Fruit fly (Drosophila melanogaster) Kc167 (cell line): ENCODE data around the gene KrT95D.

Experiments used
- Myc ChIP-seq: fragments of >200 bp; optimal IDR thresholded peaks from 2 replicates; lab custom pipeline; 2017; ENCODE audit warnings: missing external identifiers
- Sin3A ChIP-seq: fragments of >200 bp; optimal IDR thresholded peaks from 2 replicates; lab custom pipeline; 2018; ENCODE audit warnings: missing external identifiers
- h ChIP-seq: fragments of >200 bp; optimal IDR thresholded peaks from 3 replicates; lab custom pipeline; 2018; ENCODE audit warnings: missing external identifiers
- insv ChIP-seq: fragments of >200 bp; optimal IDR thresholded peaks from 3 replicates; lab custom pipeline; 2018; ENCODE audit warnings: missing external identifiers
- psq ChIP-seq: fragments of >200 bp; optimal IDR thresholded peaks from 2 replicates; lab custom pipeline; 2017; ENCODE audit warnings: missing external identifiers
- ttk ChIP-seq: sonication (Bioruptor generic); optimal IDR thresholded peaks from 2 replicates; lab custom pipeline; 2017; ENCODE audit warnings: missing external identifiers

Gene KrT95D

DNA sequence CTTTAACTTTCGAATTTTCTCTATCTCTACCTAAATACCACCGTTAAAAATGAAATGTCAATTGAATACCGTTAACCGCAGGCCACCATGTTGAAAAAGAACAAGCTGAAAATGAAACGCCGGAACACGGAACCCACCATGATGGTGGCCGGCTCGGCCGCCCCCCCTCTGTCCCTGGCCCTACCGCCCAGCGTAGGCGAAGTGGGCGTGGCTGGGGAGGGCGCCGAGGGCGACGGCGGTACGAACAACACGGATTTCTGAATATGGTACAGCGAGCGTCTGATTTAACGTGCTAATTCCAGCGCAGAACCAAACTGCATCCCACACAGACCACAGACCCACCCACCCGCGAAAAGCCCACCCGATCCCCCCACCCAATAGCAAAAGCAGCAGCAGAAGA is 50.0 kb downstream of the KrT95D start:
- TF ChIP-seq Sin3A (no peak), h (lab: Kevin White, UChicago) (no peak), insv (lab: Kevin White, UChicago) (no peak), psq (lab: Kevin White, UChicago) (no peak), Myc (no peak)

dm6 chr3R:23971764-23972163 is 59.9 kb downstream of the KrT95D start:
- TF ChIP-seq ttk (lab: Kevin White, UChicago) (no peak), Sin3A (no peak), psq (lab: Kevin White, UChicago) (no peak), insv (lab: Kevin White, UChicago) (no peak), h (lab: Kevin White, UChicago) (no peak)

dm6 chr3R:23971208-23971607 is 60.4 kb downstream of the KrT95D start:
- TF ChIP-seq Sin3A (no peak), ttk (lab: Kevin White, UChicago) (no peak), h (lab: Kevin White, UChicago) (no peak), insv (lab: Kevin White, UChicago) (no peak), Myc (no peak), psq (lab: Kevin White, UChicago) (no peak)

- TF ChIP-seq insv (lab: Kevin White, UChicago) (no peak), psq (lab: Kevin White, UChicago) (no peak), ttk (lab: Kevin White, UChicago) (no peak), Sin3A (no peak), h (lab: Kevin White, UChicago) (no peak), Myc (no peak)
These were observed 62.2 kb downstream of the KrT95D start for dm6 chr3R:23969449-23969848.

dm6 chr3R:23964913-23965718 is 66.5 kb downstream of the KrT95D start:
- no peak for TF ChIP-seq h (lab: Kevin White, UChicago)
- no peak for TF ChIP-seq ttk (lab: Kevin White, UChicago)
- no peak for TF ChIP-seq psq (lab: Kevin White, UChicago)
- TF ChIP-seq Myc: no peak
- TF ChIP-seq insv (lab: Kevin White, UChicago): no peak
- TF ChIP-seq Sin3A: no peak

- TF ChIP-seq psq (lab: Kevin White, UChicago): no peak
- TF ChIP-seq insv (lab: Kevin White, UChicago): no peak
- no peak for TF ChIP-seq ttk (lab: Kevin White, UChicago)
- no peak for TF ChIP-seq Sin3A
- no peak for TF ChIP-seq h (lab: Kevin White, UChicago)
- no peak for TF ChIP-seq Myc
These were observed 68.8 kb downstream of the KrT95D start, which contains the start of gene CG31140 for dm6 chr3R:23962781-23963222. TSS of gene CG31140 (plus strand) at chr3R:23963180.

DNA sequence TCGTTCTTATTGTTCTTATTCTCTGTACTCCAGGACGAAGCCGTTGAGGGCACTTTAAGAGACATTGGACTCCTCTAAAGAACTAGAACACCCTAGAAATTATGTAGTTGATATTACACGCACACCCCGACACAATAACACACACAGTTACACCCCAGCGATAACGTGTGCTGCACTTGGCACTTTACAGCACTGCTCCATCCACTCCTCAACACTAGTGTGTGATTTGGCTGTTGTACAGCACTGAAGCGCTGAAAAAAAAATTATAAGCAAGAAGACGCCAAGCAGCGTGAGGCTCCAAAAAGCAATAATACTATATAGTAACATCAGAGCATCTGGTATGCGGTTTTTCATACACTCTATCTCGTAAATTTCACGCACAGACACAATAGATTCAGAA is 70.8 kb downstream of the KrT95D start:
- TF ChIP-seq insv (lab: Kevin White, UChicago) (no peak), ttk (lab: Kevin White, UChicago) (no peak), Sin3A (no peak), psq (lab: Kevin White, UChicago) (no peak), Myc (no peak), h (lab: Kevin White, UChicago) (no peak)

dm6 chr3R:23958091-23958838 is 73.4 kb downstream of the KrT95D start, which contains the start of the genes GluProRS and AP-1sigma:
TSS of gene GluProRS (minus strand) at chr3R:23958391.
TSS of gene AP-1sigma (plus strand) at chr3R:23958651.
- no peak for TF ChIP-seq psq (lab: Kevin White, UChicago)
- TF ChIP-seq insv (lab: Kevin White, UChicago): no peak
- no peak for TF ChIP-seq Myc
- TF ChIP-seq Sin3A: no peak
- TF ChIP-seq h (lab: Kevin White, UChicago): no peak
- no peak for TF ChIP-seq ttk (lab: Kevin White, UChicago)

- no peak for TF ChIP-seq Sin3A
- TF ChIP-seq ttk (lab: Kevin White, UChicago): no peak
- TF ChIP-seq Myc: no peak
- TF ChIP-seq psq (lab: Kevin White, UChicago): no peak
- no peak for TF ChIP-seq h (lab: Kevin White, UChicago)
These were observed 76.2 kb downstream of the KrT95D start for dm6 chr3R:23955380-23955779.

dm6 chr3R:23948466-23949413 is 82.9 kb downstream of the KrT95D start:
- no peak for TF ChIP-seq h (lab: Kevin White, UChicago)
- no peak for TF ChIP-seq insv (lab: Kevin White, UChicago)
- no peak for TF ChIP-seq ttk (lab: Kevin White, UChicago)
- no peak for TF ChIP-seq Sin3A
- TF ChIP-seq Myc: no peak
- no peak for TF ChIP-seq psq (lab: Kevin White, UChicago)

dm6 chr3R:23948324-23948465 is 83.4 kb downstream of the KrT95D start, which contains the start of gene CG12268:
TSS of gene CG12268 (minus strand) at chr3R:23948424.
- TF ChIP-seq Sin3A (no peak), ttk (lab: Kevin White, UChicago) (no peak), h (lab: Kevin White, UChicago) (no peak)
